Fruit fly (Drosophila melanogaster) whole organism, wandering third instar larva: ENCODE results near the gene mtd.

Experiments
- Abd-B ChIP-seq: fragments of >200 bp; optimal IDR thresholded peaks from 2 replicates; lab custom pipeline; 2017; ENCODE audit warnings: missing biosample characterization, missing genetic modification characterization
- CG32264 ChIP-seq: fragments of 200-800 bp; sonication (Bioruptor generic); optimal IDR thresholded peaks from 2 replicates; lab custom pipeline; 2016; ENCODE audit warnings: missing biosample characterization, missing genetic modification characterization
- CG9705 ChIP-seq: fragments of 200-800 bp; sonication (Bioruptor generic); optimal IDR thresholded peaks from 2 replicates; lab custom pipeline; 2018; ENCODE audit warnings: missing biosample characterization, mild to moderate bottlenecking, missing genetic modification characterization
- CrebA ChIP-seq: fragments of 200-800 bp; sonication (Bioruptor generic); optimal IDR thresholded peaks from 2 replicates; lab custom pipeline; 2016; ENCODE audit warnings: missing biosample characterization, mild to moderate bottlenecking, missing genetic modification characterization, borderline replicate concordance
- Dfd ChIP-seq: fragments of >200 bp; optimal IDR thresholded peaks from 2 replicates; lab custom pipeline; 2017; ENCODE audit warnings: missing biosample characterization, missing genetic modification characterization
- Dif ChIP-seq: fragments of 200-275, 200-300 bp; sonication (Bioruptor generic); optimal IDR thresholded peaks from 2 replicates; lab custom pipeline; 2018; ENCODE audit warnings: missing biosample characterization, missing genetic modification characterization; ENCODE audit not compliant: partially characterized antibody
- GATAd ChIP-seq: sonication (Bioruptor generic); optimal IDR thresholded peaks from 2 replicates; lab custom pipeline; 2016; ENCODE audit warnings: missing biosample characterization, missing genetic modification characterization
- HLH106 ChIP-seq: fragments of 200-800 bp; optimal IDR thresholded peaks from 3 replicates; lab custom pipeline; 2019; ENCODE audit warnings: missing biosample characterization, mild to moderate bottlenecking, missing genetic modification characterization, moderate library complexity
- Hnf4 ChIP-seq: fragments of 200-800 bp; sonication (Bioruptor generic); optimal IDR thresholded peaks from 2 replicates; lab custom pipeline; 2016; ENCODE audit warnings: missing biosample characterization, mild to moderate bottlenecking, missing genetic modification characterization
- Hr78 ChIP-seq: fragments of >200 bp; optimal IDR thresholded peaks from 2 replicates; lab custom pipeline; 2017; ENCODE audit warnings: missing biosample characterization, missing genetic modification characterization
- Hr83 ChIP-seq: fragments of 200-300 bp; sonication (Bioruptor generic); optimal IDR thresholded peaks from 2 replicates; lab custom pipeline; 2016; ENCODE audit warnings: missing biosample characterization, mild to moderate bottlenecking, missing genetic modification characterization, moderate library complexity; ENCODE audit not compliant: poor library complexity, severe bottlenecking
- Jra ChIP-seq: sonication (Bioruptor generic); optimal IDR thresholded peaks from 2 replicates; lab custom pipeline; 2016; ENCODE audit warnings: missing biosample characterization, missing genetic modification characterization
- Mio ChIP-seq: sonication (Bioruptor generic); optimal IDR thresholded peaks from 2 replicates; lab custom pipeline; 2016; ENCODE audit warnings: missing biosample characterization, missing genetic modification characterization
- Myc ChIP-seq: fragments of >200 bp; optimal IDR thresholded peaks from 2 replicates; lab custom pipeline; 2017
- N ChIP-seq: fragments of >200 bp; optimal IDR thresholded peaks from 2 replicates; lab custom pipeline; 2018; ENCODE audit warnings: missing biosample characterization, missing external identifiers, missing genetic modification characterization
- OdsH ChIP-seq: fragments of 200-800 bp; sonication (Bioruptor generic); optimal IDR thresholded peaks from 2 replicates; lab custom pipeline; 2016; ENCODE audit warnings: missing biosample characterization, mild to moderate bottlenecking, missing genetic modification characterization
- Rel ChIP-seq, 2 experiments: fragments of 200-800 bp; sonication (Bioruptor generic) in 1 of 2; optimal IDR thresholded peaks; 2 replicates in 1 of 2; 3 replicates in 1 of 2; lab custom pipeline; 2016 to 2019; ENCODE audit warnings: mild to moderate bottlenecking in 2 of 2, missing biosample characterization in 2 of 2, missing genetic modification characterization in 2 of 2, moderate library complexity in 1 of 2
- Sp1 ChIP-seq: fragments of 200-800 bp; sonication (Bioruptor generic); optimal IDR thresholded peaks from 3 replicates; lab custom pipeline; 2019; ENCODE audit warnings: missing biosample characterization, mild to moderate bottlenecking, missing genetic modification characterization, moderate library complexity
- Vsx2 ChIP-seq: fragments of 200-300, 225-300 bp; sonication (Bioruptor generic); optimal IDR thresholded peaks from 2 replicates; lab custom pipeline; 2018; ENCODE audit warnings: missing biosample characterization, missing genetic modification characterization; ENCODE audit not compliant: partially characterized antibody
- br ChIP-seq: fragments of 200-800 bp; sonication (Bioruptor generic); optimal IDR thresholded peaks from 2 replicates; lab custom pipeline; 2016; ENCODE audit warnings: missing biosample characterization, missing genetic modification characterization
- brk ChIP-seq: fragments of 200-800 bp; sonication (Bioruptor generic); optimal IDR thresholded peaks from 2 replicates; lab custom pipeline; 2016; ENCODE audit warnings: missing biosample characterization, mild to moderate bottlenecking, missing genetic modification characterization
- dl ChIP-seq, 2 experiments: fragments of 175-275, 200-275 bp in 1 of 2; fragments of 200-275 bp in 1 of 2; sonication (Bioruptor generic); optimal IDR thresholded peaks; lab custom pipeline; 2018; ENCODE audit warnings: mild to moderate bottlenecking in 2 of 2, missing biosample characterization in 2 of 2, missing genetic modification characterization in 2 of 2, moderate library complexity in 2 of 2; ENCODE audit not compliant: partially characterized antibody in 2 of 2, insufficient read depth in 1 of 2
- dmrt93B ChIP-seq: fragments of 200-800 bp; sonication (Bioruptor generic); optimal IDR thresholded peaks from 2 replicates; lab custom pipeline; 2018; ENCODE audit warnings: missing biosample characterization, mild to moderate bottlenecking, missing genetic modification characterization
- dsf ChIP-seq: sonication (Bioruptor generic); optimal IDR thresholded peaks from 2 replicates; lab custom pipeline; 2016; ENCODE audit warnings: missing biosample characterization, missing genetic modification characterization, borderline replicate concordance
- ey ChIP-seq: fragments of 200-800 bp; sonication (Bioruptor generic); optimal IDR thresholded peaks from 2 replicates; lab custom pipeline; 2016; ENCODE audit warnings: missing biosample characterization, missing genetic modification characterization
- foxo ChIP-seq, 2 experiments: fragments of 200-800 bp; sonication (Bioruptor generic); optimal IDR thresholded peaks; 2 replicates in 1 of 2; 3 replicates in 1 of 2; lab custom pipeline; 2016 to 2017; ENCODE audit warnings: missing biosample characterization in 2 of 2, missing genetic modification characterization in 2 of 2
- fru ChIP-seq: fragments of 200-800 bp; sonication (Bioruptor generic); optimal IDR thresholded peaks from 3 replicates; lab custom pipeline; 2016; ENCODE audit warnings: missing biosample characterization, mild to moderate bottlenecking, missing genetic modification characterization
- h ChIP-seq: fragments of 200-800 bp; sonication (Bioruptor generic); optimal IDR thresholded peaks from 3 replicates; lab custom pipeline; 2016; ENCODE audit warnings: missing biosample characterization, mild to moderate bottlenecking, missing genetic modification characterization
- jim ChIP-seq: fragments of 175-275, 200-325 bp; sonication (Bioruptor generic); optimal IDR thresholded peaks from 2 replicates; lab custom pipeline; 2016; ENCODE audit warnings: missing biosample characterization, mild to moderate bottlenecking, missing genetic modification characterization
- lola ChIP-seq: fragments of >200 bp; optimal IDR thresholded peaks from 2 replicates; lab custom pipeline; 2017; ENCODE audit warnings: missing biosample characterization, missing genetic modification characterization
- pan ChIP-seq: fragments of >200 bp; optimal IDR thresholded peaks from 2 replicates; lab custom pipeline; 2017
- psq ChIP-seq: fragments of 200-800 bp; sonication (Bioruptor generic); optimal IDR thresholded peaks from 3 replicates; lab custom pipeline; 2017; ENCODE audit warnings: missing biosample characterization, mild to moderate bottlenecking, missing genetic modification characterization, moderate library complexity
- rgr ChIP-seq: fragments of 200-800 bp; sonication (Bioruptor generic); optimal IDR thresholded peaks from 3 replicates; lab custom pipeline; 2016; ENCODE audit warnings: missing biosample characterization, mild to moderate bottlenecking, missing genetic modification characterization
- sage ChIP-seq: fragments of 200-800 bp; sonication (Bioruptor generic); optimal IDR thresholded peaks from 2 replicates; lab custom pipeline; 2016; ENCODE audit warnings: missing biosample characterization, mild to moderate bottlenecking, missing genetic modification characterization
- sv ChIP-seq: fragments of 200-800 bp; sonication (Bioruptor generic); optimal IDR thresholded peaks from 3 replicates; lab custom pipeline; 2016; ENCODE audit warnings: missing biosample characterization, missing genetic modification characterization
- tai ChIP-seq: sonication (Bioruptor generic); optimal IDR thresholded peaks from 2 replicates; lab custom pipeline; 2016; ENCODE audit warnings: missing biosample characterization, missing genetic modification characterization
- usp ChIP-seq: fragments of >200 bp; optimal IDR thresholded peaks from 2 replicates; lab custom pipeline; 2017; ENCODE audit warnings: missing biosample characterization, missing genetic modification characterization
- woc ChIP-seq: sonication (Bioruptor generic); optimal IDR thresholded peaks from 2 replicates; lab custom pipeline; 2016; ENCODE audit warnings: missing biosample characterization, mild to moderate bottlenecking, missing genetic modification characterization

The mtd gene

dm6 chr3R:5355135-5355493, 4.9 kb upstream of the mtd start:
- TF ChIP-seq GATAd (GFP tag; lab: Kevin White, UChicago) (no peak), ey (GFP tag; lab: Kevin White, UChicago) (no peak), dl (GFP tag; optimal IDR thresholded peaks at IDR 0.05; lab: Kevin White, UChicago; ENCODE audit: insufficient read depth in 1 of 2, partially characterized antibody in 2 of 2) (no peak), Sp1 (GFP tag; lab: Kevin White, UChicago) (no peak), CG32264 (GFP tag; lab: Kevin White, UChicago) (no peak), Hnf4 (GFP tag; lab: Kevin White, UChicago) (no peak), Mio (no peak)

dm6 chr3R:5354373-5355134, 4.3 kb upstream of the mtd start, which contains the start of the genes CG11999 and CG1161:
TSS of gene CG11999 (minus strand) at chr3R:5354747.
TSS of gene CG1161 (plus strand) at chr3R:5355092.
- TF ChIP-seq Rel (GFP tag; optimal IDR thresholded peaks at IDR 0.05; lab: Kevin White, UChicago), result no peak
- peak; percentile 77 for TF ChIP-seq Rel (tag; optimal IDR thresholded peaks at IDR 0.05; lab: Kevin White, UChicago)
- TF ChIP-seq h (GFP tag; lab: Kevin White, UChicago), result peak; percentile 6
- TF ChIP-seq brk, result no peak
- TF ChIP-seq Sp1 (GFP tag; lab: Kevin White, UChicago), result no peak
- TF ChIP-seq fru (GFP tag; lab: Kevin White, UChicago), result peak; percentile 11
- no peak for TF ChIP-seq sv
- no peak for TF ChIP-seq Myc
- TF ChIP-seq CG9705 (GFP tag; lab: Kevin White, UChicago), result no peak
- no peak for TF ChIP-seq HLH106 (tag; lab: Kevin White, UChicago)
- TF ChIP-seq Jra, result no peak
- TF ChIP-seq rgr (GFP tag; lab: Kevin White, UChicago), result peak; percentile 16
- no peak for TF ChIP-seq Abd-B (GFP tag; lab: Kevin White, UChicago)
- no peak for TF ChIP-seq lola (GFP tag; lab: Kevin White, UChicago)
- no peak for TF ChIP-seq tai (GFP tag; lab: Kevin White, UChicago)
- TF ChIP-seq pan, result no peak
- TF ChIP-seq CG32264 (GFP tag; lab: Kevin White, UChicago), result no peak
- TF ChIP-seq psq (GFP tag; lab: Kevin White, UChicago), result no peak
- no peak for TF ChIP-seq dsf (GFP tag; lab: Kevin White, UChicago)
- TF ChIP-seq Vsx2, result peak; percentile 69
- TF ChIP-seq Hnf4 (GFP tag; lab: Kevin White, UChicago), result no peak
- no peak for TF ChIP-seq jim (GFP tag; lab: Kevin White, UChicago)
- no peak for TF ChIP-seq sage
- TF ChIP-seq foxo (GFP tag; optimal IDR thresholded peaks at IDR 0.05; lab: Kevin White, UChicago), result peak in 1 of 2 experiments; percentile 33
- TF ChIP-seq ey (GFP tag; lab: Kevin White, UChicago), result no peak
- no peak for TF ChIP-seq Mio
- no peak for TF ChIP-seq Hr83
- TF ChIP-seq Dif (GFP tag; lab: Kevin White, UChicago), result no peak
- no peak for TF ChIP-seq GATAd (GFP tag; lab: Kevin White, UChicago)
- no peak for TF ChIP-seq Dfd
- TF ChIP-seq dl (GFP tag; optimal IDR thresholded peaks at IDR 0.05; lab: Kevin White, UChicago; ENCODE audit: insufficient read depth in 1 of 2, partially characterized antibody in 2 of 2), result no peak
- TF ChIP-seq dmrt93B (GFP tag; lab: Kevin White, UChicago), result no peak
- no peak for TF ChIP-seq N (GFP tag; lab: Kevin White, UChicago)
- no peak for TF ChIP-seq br (GFP tag; lab: Kevin White, UChicago)
- no peak for TF ChIP-seq Hr78 (GFP tag; lab: Kevin White, UChicago)
- TF ChIP-seq OdsH (GFP tag; lab: Kevin White, UChicago), result peak; percentile 12
- TF ChIP-seq woc (GFP tag; lab: Kevin White, UChicago), result peak; percentile 49
- TF ChIP-seq CrebA (GFP tag; lab: Kevin White, UChicago), result no peak
- no peak for TF ChIP-seq usp
